Worm (Caenorhabditis elegans) whole organism, L4 larva: ENCODE measurements around the gene Y43F8C.13.

Source experiments
- F49E8.2 ChIP-seq: sonication (generic microtip); optimal IDR thresholded peaks from 2 replicates; lab custom pipeline; 2016; ENCODE audit warnings: missing compliant biosample characterization, mild to moderate bottlenecking, missing genetic modification characterization, borderline replicate concordance
- aly-2 ChIP-seq: sonication (generic microtip); optimal IDR thresholded peaks from 2 replicates; lab custom pipeline; 2018; ENCODE audit warnings: missing biosample characterization, missing genetic modification characterization
- ama-1 ChIP-seq: fragments of 150-350 bp; optimal IDR thresholded peaks from 2 replicates; lab custom pipeline; 2014; ENCODE audit warnings: inconsistent platforms, mixed read lengths
- ceh-28 ChIP-seq: fragments of 150-350 bp; optimal IDR thresholded peaks from 2 replicates; lab custom pipeline; 2014; ENCODE audit warnings: missing biosample characterization, missing genetic modification reagents, missing genetic modification characterization
- spr-3 ChIP-seq: fragments of 200-800 bp; sonication (Bioruptor generic); optimal IDR thresholded peaks from 2 replicates; lab custom pipeline; 2018; ENCODE audit warnings: mild to moderate bottlenecking, missing genetic modification characterization, missing compliant biosample characterization

DNA sequence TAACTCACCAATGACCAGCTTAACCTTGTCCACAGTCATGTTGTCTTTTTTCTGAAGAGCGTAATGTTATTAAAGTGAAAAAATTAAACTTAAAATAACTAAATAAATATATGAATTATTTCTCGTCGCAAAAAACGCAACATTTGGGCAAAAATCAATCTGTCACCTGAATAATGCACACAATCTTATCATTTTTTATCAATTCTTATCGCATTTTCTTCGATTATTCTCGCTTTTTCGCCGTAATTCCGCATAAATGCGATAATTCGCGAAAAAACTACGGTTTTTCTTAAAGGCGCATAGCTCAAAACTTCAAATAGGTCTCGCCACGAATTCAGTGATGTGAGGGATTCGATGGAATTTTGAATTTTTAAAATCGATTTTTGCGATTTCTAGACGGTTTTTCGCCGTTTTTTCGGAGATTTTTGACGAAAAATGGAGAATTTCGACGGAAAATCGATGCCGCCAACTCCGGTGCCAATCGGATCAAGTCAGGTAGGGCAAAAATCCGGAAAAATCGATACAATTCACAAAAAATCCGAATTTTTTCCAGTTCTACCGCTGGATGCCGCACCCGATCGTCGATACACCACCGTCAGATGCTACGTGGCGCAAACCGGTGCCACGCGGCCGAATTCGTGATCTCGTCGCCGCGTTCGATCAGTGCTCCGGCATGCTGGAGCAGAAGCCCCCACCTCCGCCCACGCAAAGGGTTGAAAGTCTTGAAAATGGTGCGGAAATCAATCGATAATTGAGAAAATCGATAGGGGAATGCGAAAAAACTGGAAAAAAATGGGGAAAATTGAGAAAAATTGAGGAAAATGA lies at the start of gene Y43F8C.13, which contains the start of gene ani-3:
- TF ChIP-seq F49E8.2 (no peak), spr-3 (GFP tag; lab: Kevin White, UChicago) (no peak), ama-1 (lab: Kevin White, UChicago) (no peak), ceh-28 (tag; lab: Kevin White, UChicago) (peak; percentile 24), aly-2 (tag; lab: Kevin White, UChicago) (no peak)
